Worm (Caenorhabditis elegans) whole organism, L1 larva: ENCODE data around the gene tbc-18.

Experiments used
- blmp-1 ChIP-seq: fragments of 150-350 bp; optimal IDR thresholded peaks from 2 replicates; lab custom pipeline; 2014; ENCODE audit warnings: missing biosample characterization, missing genetic modification characterization
- elt-2 ChIP-seq: sonication (generic microtip); optimal IDR thresholded peaks from 2 replicates; lab custom pipeline; 2016; ENCODE audit warnings: missing genetic modification characterization, mild to moderate bottlenecking, inconsistent platforms, missing compliant biosample characterization, missing genetic modification reagents
- fkh-4 ChIP-seq: sonication (generic microtip); optimal IDR thresholded peaks from 2 replicates; lab custom pipeline; 2016; ENCODE audit warnings: missing compliant biosample characterization, missing genetic modification characterization, borderline replicate concordance
- fkh-8 ChIP-seq: sonication (generic microtip); optimal IDR thresholded peaks from 2 replicates; lab custom pipeline; 2016; ENCODE audit warnings: mild to moderate bottlenecking, missing genetic modification characterization, missing compliant biosample characterization
- fos-1 ChIP-seq: fragments of 150-350 bp; optimal IDR thresholded peaks from 2 replicates; lab custom pipeline; 2014; ENCODE audit warnings: missing biosample characterization, missing genetic modification characterization
- hpl-2 ChIP-seq: fragments of 150-350 bp; optimal IDR thresholded peaks from 2 replicates; lab custom pipeline; 2014; ENCODE audit warnings: missing biosample characterization, missing genetic modification reagents, missing genetic modification characterization
- isw-1 ChIP-seq: fragments of 200-800 bp; sonication (Bioruptor generic); IDR thresholded peaks from 2 replicates; pipeline ENCODE4 v1.3.6; 2022; ENCODE audit warnings: missing genetic modification characterization, missing compliant biosample characterization
- lin-14 ChIP-seq: fragments of 200-800 bp; sonication (Bioruptor generic); optimal IDR thresholded peaks from 2 replicates; lab custom pipeline; 2018; ENCODE audit warnings: mild to moderate bottlenecking, missing genetic modification characterization, moderate library complexity, missing compliant biosample characterization
- lin-35 ChIP-seq, 2 experiments: fragments of 150-350 bp; optimal IDR thresholded peaks; 2 replicates each; lab custom pipeline; 2014; ENCODE audit warnings: missing biosample characterization in 2 of 2, missing genetic modification characterization in 2 of 2, missing genetic modification reagents in 2 of 2
- nhr-11 ChIP-seq: fragments of 150-350 bp; optimal IDR thresholded peaks from 2 replicates; lab custom pipeline; 2014; ENCODE audit warnings: missing biosample characterization, missing genetic modification characterization
- nhr-12 ChIP-seq: sonication (generic microtip); optimal IDR thresholded peaks from 2 replicates; lab custom pipeline; 2017; ENCODE audit warnings: missing biosample characterization, missing genetic modification characterization
- nhr-237 ChIP-seq: fragments of 150-350 bp; optimal IDR thresholded peaks from 2 replicates; lab custom pipeline; 2014; ENCODE audit warnings: missing biosample characterization, missing genetic modification characterization
- nhr-47 ChIP-seq: sonication (generic microtip); optimal IDR thresholded peaks from 2 replicates; lab custom pipeline; 2016; ENCODE audit warnings: mild to moderate bottlenecking, missing genetic modification characterization, moderate library complexity, missing compliant biosample characterization
- nhr-71 ChIP-seq: sonication (generic microtip); optimal IDR thresholded peaks from 2 replicates; lab custom pipeline; 2016; ENCODE audit warnings: mild to moderate bottlenecking, missing genetic modification characterization, moderate library complexity, missing compliant biosample characterization
- nhr-76 ChIP-seq: sonication (generic microtip); optimal IDR thresholded peaks from 2 replicates; lab custom pipeline; 2017; ENCODE audit warnings: missing biosample characterization, missing genetic modification characterization
- nhr-84 ChIP-seq: sonication (generic microtip); optimal IDR thresholded peaks from 2 replicates; lab custom pipeline; 2017; ENCODE audit warnings: missing biosample characterization, missing genetic modification characterization
- nhr-85 ChIP-seq: sonication (generic microtip); peaks from one replicate; lab custom pipeline; 2016; ENCODE audit warnings: missing genetic modification characterization, inconsistent platforms, missing compliant biosample characterization
- nhr-90 ChIP-seq: sonication (generic microtip); optimal IDR thresholded peaks from 2 replicates; lab custom pipeline; 2016; ENCODE audit warnings: mild to moderate bottlenecking, missing genetic modification characterization, missing compliant biosample characterization; ENCODE audit not compliant: poor library complexity
- skn-1 ChIP-seq: fragments of 150-350 bp; optimal IDR thresholded peaks from 2 replicates; lab custom pipeline; 2014; ENCODE audit warnings: missing biosample characterization, missing genetic modification characterization
- snpc-4 ChIP-seq: fragments of 150-350 bp; optimal IDR thresholded peaks from 2 replicates; lab custom pipeline; 2014; ENCODE audit warnings: missing biosample characterization, missing genetic modification characterization
- snu-23 ChIP-seq: sonication (generic microtip); optimal IDR thresholded peaks from 2 replicates; lab custom pipeline; 2016; ENCODE audit warnings: missing genetic modification characterization, missing compliant biosample characterization
- sox-4 ChIP-seq: sonication (generic microtip); optimal IDR thresholded peaks from 2 replicates; lab custom pipeline; 2016; ENCODE audit warnings: missing genetic modification characterization, missing compliant biosample characterization
- sptf-1 ChIP-seq: fragments of 150-350 bp; optimal IDR thresholded peaks from 2 replicates; lab custom pipeline; 2014; ENCODE audit warnings: missing biosample characterization, missing genetic modification characterization
- unc-130 ChIP-seq: fragments of 150-350 bp; optimal IDR thresholded peaks from 2 replicates; lab custom pipeline; 2017; ENCODE audit warnings: missing biosample characterization, missing genetic modification characterization, inconsistent platforms
- vab-15 ChIP-seq: sonication (generic microtip); optimal IDR thresholded peaks from 2 replicates; lab custom pipeline; 2017; ENCODE audit warnings: missing genotype, mild to moderate bottlenecking, missing genetic modification characterization, missing compliant biosample characterization
- xbp-1 ChIP-seq: sonication (generic microtip); optimal IDR thresholded peaks from 2 replicates; lab custom pipeline; 2016; ENCODE audit warnings: missing genetic modification characterization, missing compliant biosample characterization

Gene tbc-18

ce11 chrX:8424286-8424685 lies 45.9 kb downstream of the tbc-18 start:
- TF ChIP-seq vab-15 = no peak
- TF ChIP-seq nhr-85 (tag; lab: Kevin White, UChicago) = peak; percentile 42
- TF ChIP-seq blmp-1 (tag; lab: Kevin White, UChicago) = peak; percentile 77

- TF ChIP-seq isw-1 (GFP tag; lab: Robert Waterston, UW) (no peak), fkh-4 (tag; lab: Kevin White, UChicago) (no peak), lin-14 (GFP tag; lab: Kevin White, UChicago) (peak; percentile 48), nhr-76 (no peak), nhr-85 (tag; lab: Kevin White, UChicago) (peak; percentile 66), fos-1 (tag; lab: Kevin White, UChicago) (no peak), blmp-1 (tag; lab: Kevin White, UChicago) (peak; percentile 28), nhr-71 (tag; lab: Kevin White, UChicago) (peak; percentile 7), snu-23 (peak; percentile 16), nhr-237 (tag; lab: Kevin White, UChicago) (no peak), nhr-90 (tag; lab: Kevin White, UChicago) (no peak)
Measured at ce11 chrX:8426160-8426712, 47.9 kb downstream of the tbc-18 start.

ce11 chrX:8428319-8428888 lies 50.0 kb downstream of the tbc-18 start, which contains the start of gene F08F1.3:
TSS of gene F08F1.3 (plus strand) at chrX:8428838.
- TF ChIP-seq elt-2 (tag; lab: Kevin White, UChicago) (peak; percentile 52), xbp-1 (tag; lab: Kevin White, UChicago) (no peak), lin-35 (GFP tag; optimal IDR thresholded peaks at IDR 0.05; lab: Kevin White, UChicago) (no peak)

- no peak for TF ChIP-seq hpl-2
- no peak for TF ChIP-seq nhr-237 (tag; lab: Kevin White, UChicago)
- no peak for TF ChIP-seq nhr-90 (tag; lab: Kevin White, UChicago)
- no peak for TF ChIP-seq nhr-11 (tag; lab: Kevin White, UChicago)
- no peak for TF ChIP-seq xbp-1 (tag; lab: Kevin White, UChicago)
- no peak for TF ChIP-seq fkh-8 (tag; lab: Kevin White, UChicago)
- no peak for TF ChIP-seq nhr-47 (tag; lab: Kevin White, UChicago)
- no peak for TF ChIP-seq sox-4 (tag; lab: Kevin White, UChicago)
- TF ChIP-seq nhr-12 (tag; lab: Kevin White, UChicago) = no peak
- TF ChIP-seq nhr-84 (tag; lab: Kevin White, UChicago) = no peak
- no peak for TF ChIP-seq sptf-1 (tag; lab: Kevin White, UChicago)
- no peak for TF ChIP-seq skn-1 (tag; lab: Kevin White, UChicago)
- no peak for TF ChIP-seq unc-130 (tag; lab: Kevin White, UChicago)
- no peak for TF ChIP-seq snpc-4 (tag; lab: Kevin White, UChicago)
Measured at ce11 chrX:8429503-8429902, 51.1 kb downstream of the tbc-18 start.
